Worm (Caenorhabditis elegans): ENCODE results near the gene nucb-1.

The nucb-1 gene

DNA sequence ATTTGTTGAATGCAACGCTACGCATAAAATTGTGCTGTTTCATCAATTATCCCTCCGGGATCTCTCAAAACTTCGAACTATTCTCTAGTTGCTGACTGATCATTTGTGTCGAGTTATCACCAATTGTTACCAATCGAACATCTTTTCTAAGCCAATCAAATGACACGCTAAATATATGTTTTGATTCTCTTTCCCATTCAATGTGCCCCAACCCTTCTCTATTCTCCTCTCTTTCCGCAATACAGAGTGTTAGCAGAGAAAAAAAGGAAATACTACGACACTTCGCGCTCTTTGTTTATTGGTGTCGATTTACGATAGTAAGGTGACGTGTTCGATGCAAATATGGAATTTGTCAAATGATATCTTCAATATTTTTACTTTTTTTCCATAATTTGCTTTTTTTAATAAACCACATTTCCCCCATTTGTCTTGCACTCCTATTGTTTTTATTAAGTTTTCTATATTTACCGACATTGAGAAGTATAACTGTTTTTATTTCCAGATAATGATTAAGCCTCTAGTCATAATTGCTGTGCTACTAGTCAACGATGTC, at the start of gene nucb-1:
Gene nucb-1 (plus strand): TSS at position 503 of the 553 bp plus-strand sequence.
- TF ChIP-seq snpc-4 (tag; optimal IDR thresholded peaks at IDR 0.05) (peak; percentile 52), nhr-23 (tag; optimal IDR thresholded peaks at IDR 0.05) (no peak), unc-39 (tag; optimal IDR thresholded peaks at IDR 0.05) (no peak), lin-39 (tag; optimal IDR thresholded peaks at IDR 0.05) (no peak), nhr-6 (tag; optimal IDR thresholded peaks at IDR 0.05) (peak; percentile 61), unc-55 (GFP tag; optimal IDR thresholded peaks at IDR 0.05) (peak; percentile 94), ztf-4 (tag; optimal IDR thresholded peaks at IDR 0.05) (no peak), nhr-11 (tag; optimal IDR thresholded peaks at IDR 0.05) (no peak), crh-2 (tag; optimal IDR thresholded peaks at IDR 0.05) (peak; percentile 97), mdl-1 (tag; optimal IDR thresholded peaks at IDR 0.05) (peak in 1 of 2 experiments; percentile 14), Y55F3AM.14 (GFP tag; optimal IDR thresholded peaks at IDR 0.05) (no peak), nhr-77 (tag; optimal IDR thresholded peaks at IDR 0.05) (no peak), sma-9 (GFP tag; optimal IDR thresholded peaks at IDR 0.05) (peak; percentile 93), sma-9 (tag; optimal IDR thresholded peaks at IDR 0.05) (no peak), alr-1 (tag; optimal IDR thresholded peaks at IDR 0.05) (no peak), zag-1 (tag; optimal IDR thresholded peaks at IDR 0.05) (peak; percentile 7), unc-62 (GFP tag; optimal IDR thresholded peaks at IDR 0.05) (no peak), ama-1 (optimal IDR thresholded peaks at IDR 0.05) (no peak), F13H6.1 (tag; optimal IDR thresholded peaks at IDR 0.05) (peak; percentile 55), C34F6.9 (tag; optimal IDR thresholded peaks at IDR 0.05) (peak; percentile 94), sma-3 (GFP tag; optimal IDR thresholded peaks at IDR 0.05) (peak; percentile 76), fos-1 (tag; optimal IDR thresholded peaks at IDR 0.05) (peak; percentile 79), R02D3.7 (tag; optimal IDR thresholded peaks at IDR 0.05) (peak; percentile 78), nhr-237 (tag; optimal IDR thresholded peaks at IDR 0.05) (no peak), gmeb-1 (tag; optimal IDR thresholded peaks at IDR 0.05) (peak; percentile 73), peb-1 (tag; optimal IDR thresholded peaks at IDR 0.05) (no peak), ZK546.5 (tag; optimal IDR thresholded peaks at IDR 0.05) (no peak), nhr-129 (tag; optimal IDR thresholded peaks at IDR 0.05) (peak; percentile 94), egl-27 (tag; optimal IDR thresholded peaks at IDR 0.05) (peak; percentile 67), mab-5 (tag; optimal IDR thresholded peaks at IDR 0.05) (peak; percentile 42), lsy-2 (tag; optimal IDR thresholded peaks at IDR 0.05) (peak; percentile 45 to 87), ceh-82 (tag; optimal IDR thresholded peaks at IDR 0.05) (no peak), nhr-21 (tag; optimal IDR thresholded peaks at IDR 0.05) (peak; percentile 74), lin-13 (GFP tag; optimal IDR thresholded peaks at IDR 0.05) (peak; percentile 75)

DNA sequence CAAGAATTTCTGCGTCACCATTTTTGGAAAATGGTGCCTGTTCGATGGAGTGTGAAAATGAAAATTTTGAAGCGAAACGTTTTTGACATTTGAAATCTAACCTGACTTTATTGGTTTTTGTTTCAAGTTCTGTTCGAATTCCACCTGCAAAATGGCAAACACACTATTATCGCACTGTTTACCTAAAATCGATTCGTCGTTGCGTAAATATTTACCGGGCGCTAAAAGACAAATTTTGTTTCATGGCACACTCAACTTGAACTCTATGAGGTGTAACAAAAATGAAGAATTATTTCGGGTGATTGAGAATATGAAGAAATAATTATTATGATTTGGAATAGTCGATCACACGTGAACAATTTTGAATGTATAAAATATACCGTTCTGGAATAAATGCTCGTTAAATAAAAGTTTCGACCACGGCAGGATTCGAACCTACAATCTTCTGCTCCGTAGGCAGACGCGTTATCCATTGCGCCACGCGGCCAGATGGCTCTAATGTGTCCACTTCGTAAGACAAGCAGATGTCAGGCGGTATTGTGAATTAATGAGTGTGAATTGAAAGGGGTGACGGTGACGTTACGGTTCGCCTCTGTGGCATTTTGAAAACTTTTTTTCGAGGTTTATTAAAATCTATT, 49.2 kb upstream of the nucb-1 start:
- TF ChIP-seq ztf-1 (GFP tag; conservative IDR thresholded peaks at IDR 0.05): no peak
- no peak for TF ChIP-seq elt-1 (tag; optimal IDR thresholded peaks at IDR 0.05)
- no peak for TF ChIP-seq nhr-25 (tag; optimal IDR thresholded peaks at IDR 0.05)
- TF ChIP-seq crh-2 (tag; optimal IDR thresholded peaks at IDR 0.05): peak; percentile 45
- no peak for TF ChIP-seq ama-1 (optimal IDR thresholded peaks at IDR 0.05)
- no peak for TF ChIP-seq nhr-10 (tag; optimal IDR thresholded peaks at IDR 0.05)
- TF ChIP-seq nhr-129 (tag; optimal IDR thresholded peaks at IDR 0.05): no peak
- TF ChIP-seq nhr-23 (tag; optimal IDR thresholded peaks at IDR 0.05): no peak
- peak; percentile 42 for TF ChIP-seq F13H6.1 (tag; optimal IDR thresholded peaks at IDR 0.05)
- TF ChIP-seq ceh-16 (tag; optimal IDR thresholded peaks at IDR 0.05): no peak
- TF ChIP-seq peb-1 (tag; optimal IDR thresholded peaks at IDR 0.05): no peak
- TF ChIP-seq lin-13 (GFP tag; optimal IDR thresholded peaks at IDR 0.05): peak; percentile 16
- no peak for TF ChIP-seq fos-1 (tag; optimal IDR thresholded peaks at IDR 0.05)
- TF ChIP-seq snpc-4 (tag; optimal IDR thresholded peaks at IDR 0.05): no peak
- no peak for TF ChIP-seq nhr-77 (tag; optimal IDR thresholded peaks at IDR 0.05)
- TF ChIP-seq unc-62 (GFP tag; optimal IDR thresholded peaks at IDR 0.05): no peak
- TF ChIP-seq aly-2 (tag; optimal IDR thresholded peaks at IDR 0.05): no peak
- TF ChIP-seq sma-3 (GFP tag; optimal IDR thresholded peaks at IDR 0.05): peak; percentile 23
- TF ChIP-seq sem-4 (tag; optimal IDR thresholded peaks at IDR 0.05): no peak
- no peak for TF ChIP-seq ZK546.5 (tag; optimal IDR thresholded peaks at IDR 0.05)
- TF ChIP-seq lin-11 (tag; optimal IDR thresholded peaks at IDR 0.05): no peak
- no peak for TF ChIP-seq blmp-1 (tag; optimal IDR thresholded peaks at IDR 0.05; ENCODE audit: insufficient read depth)
